Worm (Caenorhabditis elegans) whole organism, L3 larva: Measurements from ENCODE around the gene nhr-90.

Source experiments
- ZK546.5 ChIP-seq: sonication (generic microtip); optimal IDR thresholded peaks from 2 replicates; lab custom pipeline; 2017; ENCODE audit warnings: missing biosample characterization, missing genetic modification characterization
- aly-2 ChIP-seq: fragments of 150-350 bp; optimal IDR thresholded peaks from 2 replicates; lab custom pipeline; 2014; ENCODE audit warnings: missing biosample characterization, missing genetic modification characterization
- ceh-28 ChIP-seq: fragments of 150-350 bp; optimal IDR thresholded peaks from 2 replicates; lab custom pipeline; 2014; ENCODE audit warnings: missing biosample characterization, missing genetic modification reagents, missing genetic modification characterization
- ceh-82 ChIP-seq: fragments of 150-350 bp; optimal IDR thresholded peaks from 2 replicates; lab custom pipeline; 2014; ENCODE audit warnings: missing biosample characterization, missing genetic modification characterization
- ceh-9 ChIP-seq: sonication (generic microtip); optimal IDR thresholded peaks from 2 replicates; lab custom pipeline; 2018; ENCODE audit warnings: missing biosample characterization, missing genetic modification characterization
- daf-12 ChIP-seq: fragments of 150-350 bp; optimal IDR thresholded peaks from 2 replicates; lab custom pipeline; 2014; ENCODE audit warnings: missing biosample characterization, missing genetic modification reagents, missing genetic modification characterization
- egl-5 ChIP-seq: fragments of 150-350 bp; optimal IDR thresholded peaks from 2 replicates; lab custom pipeline; 2017; ENCODE audit warnings: missing biosample characterization, missing genetic modification reagents, missing genetic modification characterization, inconsistent platforms
- elt-1 ChIP-seq: fragments of 150-350 bp; optimal IDR thresholded peaks from 2 replicates; lab custom pipeline; 2014; ENCODE audit warnings: missing biosample characterization, missing genetic modification characterization
- elt-2 ChIP-seq: sonication (generic microtip); optimal IDR thresholded peaks from 2 replicates; lab custom pipeline; 2016; ENCODE audit warnings: missing genetic modification reagents, mild to moderate bottlenecking, missing genetic modification characterization, missing compliant biosample characterization
- eor-1 ChIP-seq, 2 experiments: fragments of 150-350 bp; optimal IDR thresholded peaks; 2 replicates each; lab custom pipeline; 2014 to 2018; ENCODE audit warnings: missing biosample characterization in 2 of 2, missing genetic modification characterization in 2 of 2
- fkh-2 ChIP-seq: fragments of 150-350 bp; optimal IDR thresholded peaks from 2 replicates; lab custom pipeline; 2014; ENCODE audit warnings: missing biosample characterization, missing genetic modification reagents, missing genetic modification characterization
- fos-1 ChIP-seq: fragments of 150-350 bp; optimal IDR thresholded peaks from 2 replicates; lab custom pipeline; 2014; ENCODE audit warnings: missing biosample characterization, missing genetic modification characterization
- jun-1 ChIP-seq: fragments of 150-350 bp; optimal IDR thresholded peaks from 2 replicates; lab custom pipeline; 2014; ENCODE audit warnings: missing biosample characterization, missing genetic modification reagents, missing genetic modification characterization
- lin-39 ChIP-seq: fragments of 150-350 bp; optimal IDR thresholded peaks from 2 replicates; lab custom pipeline; 2018; ENCODE audit warnings: missing biosample characterization, missing genetic modification reagents, missing genetic modification characterization
- lsy-12 ChIP-seq: sonication (generic microtip); optimal IDR thresholded peaks from 2 replicates; lab custom pipeline; 2016; ENCODE audit warnings: mild to moderate bottlenecking, missing genetic modification characterization, missing compliant biosample characterization
- nfya-1 ChIP-seq: sonication (generic microtip); optimal IDR thresholded peaks from 2 replicates; lab custom pipeline; 2017; ENCODE audit warnings: missing genetic modification characterization, mild to moderate bottlenecking, missing compliant biosample characterization, antibody characterized with exemption, moderate library complexity; ENCODE audit not compliant: insufficient read depth
- nhr-11 ChIP-seq: fragments of 150-350 bp; optimal IDR thresholded peaks from 2 replicates; lab custom pipeline; 2014; ENCODE audit warnings: missing biosample characterization, missing genetic modification characterization
- nhr-23 ChIP-seq: fragments of 150-350 bp; optimal IDR thresholded peaks from 2 replicates; lab custom pipeline; 2014; ENCODE audit warnings: missing biosample characterization, missing genetic modification reagents, missing genetic modification characterization
- nhr-237 ChIP-seq: fragments of 150-350 bp; optimal IDR thresholded peaks from 2 replicates; lab custom pipeline; 2014; ENCODE audit warnings: missing biosample characterization, missing genetic modification characterization
- nhr-25 ChIP-seq: sonication (generic microtip); optimal IDR thresholded peaks from 2 replicates; lab custom pipeline; 2017; ENCODE audit warnings: missing biosample characterization, missing genetic modification characterization
- nhr-43 ChIP-seq: sonication (generic microtip); optimal IDR thresholded peaks from 2 replicates; lab custom pipeline; 2016; ENCODE audit warnings: mild to moderate bottlenecking, missing genetic modification characterization, missing compliant biosample characterization; ENCODE audit not compliant: poor library complexity, severe bottlenecking
- nhr-67 ChIP-seq: fragments of 150-350 bp; optimal IDR thresholded peaks from 2 replicates; lab custom pipeline; 2014; ENCODE audit warnings: missing biosample characterization, missing genetic modification characterization
- nhr-76 ChIP-seq: fragments of 150-350 bp; sonication (generic microtip); optimal IDR thresholded peaks from 5 replicates; lab custom pipeline; 2014; ENCODE audit warnings: missing biosample characterization, missing genetic modification characterization
- nhr-77 ChIP-seq: fragments of 150-350 bp; optimal IDR thresholded peaks from 2 replicates; lab custom pipeline; 2014; ENCODE audit warnings: missing biosample characterization, missing genetic modification characterization
- pqm-1 ChIP-seq: fragments of 150-350 bp; optimal IDR thresholded peaks from 2 replicates; lab custom pipeline; 2017; ENCODE audit warnings: missing biosample characterization, missing genetic modification characterization, inconsistent platforms
- sea-2 ChIP-seq: fragments of 150-350 bp; sonication (generic microtip); optimal IDR thresholded peaks from 4 replicates; lab custom pipeline; 2014; ENCODE audit warnings: missing biosample characterization, missing genetic modification reagents, missing genetic modification characterization
- snpc-4 ChIP-seq: fragments of 150-350 bp; optimal IDR thresholded peaks from 2 replicates; lab custom pipeline; 2014; ENCODE audit warnings: missing biosample characterization, missing genetic modification characterization
- unc-39 ChIP-seq: sonication (generic microtip); optimal IDR thresholded peaks from 4 replicates; lab custom pipeline; 2017; ENCODE audit warnings: missing biosample characterization, missing genetic modification characterization
- unc-62 ChIP-seq: fragments of 150-350 bp; sonication (generic microtip); optimal IDR thresholded peaks from 4 replicates; lab custom pipeline; 2014; ENCODE audit warnings: missing biosample characterization, missing genetic modification reagents, missing genetic modification characterization
- zag-1 ChIP-seq: fragments of 150-350 bp; optimal IDR thresholded peaks from 2 replicates; lab custom pipeline; 2014; ENCODE audit warnings: missing biosample characterization, missing genetic modification characterization
- ztf-11 ChIP-seq: fragments of 150-350 bp; optimal IDR thresholded peaks from 2 replicates; lab custom pipeline; 2014; ENCODE audit warnings: missing biosample characterization, missing genetic modification characterization

Gene nhr-90

ce11 chrV:587818-588217 is 22.5 kb upstream of the nhr-90 start, which contains the start of gene K06H6.1:
TSS of gene K06H6.1 (plus strand) at chrV:588118.
- TF ChIP-seq nhr-237: no peak

- no peak for TF ChIP-seq snpc-4 (tag; lab: Kevin White, UChicago)
- no peak for TF ChIP-seq aly-2
- no peak for TF ChIP-seq unc-39 (tag; lab: Kevin White, UChicago)
- TF ChIP-seq nhr-25: no peak
- TF ChIP-seq ZK546.5 (tag; lab: Kevin White, UChicago): no peak
- no peak for TF ChIP-seq nhr-76
- TF ChIP-seq lsy-12 (tag; lab: Kevin White, UChicago): no peak
- no peak for TF ChIP-seq nhr-67 (tag; lab: Kevin White, UChicago)
- TF ChIP-seq pqm-1 (tag; lab: Kevin White, UChicago): no peak
Measured at ce11 chrV:590182-590581, 20.1 kb upstream of the nhr-90 start, which contains the start of gene ZK488.6. TSS of gene ZK488.6 (plus strand) at chrV:590482.

- TF ChIP-seq nhr-67 (tag; lab: Kevin White, UChicago) (no peak), nhr-43 (tag; lab: Kevin White, UChicago) (no peak), nfya-1 (tag; lab: Kevin White, UChicago) (no peak), fos-1 (tag; lab: Kevin White, UChicago) (no peak), zag-1 (tag; lab: Kevin White, UChicago) (no peak), ceh-9 (no peak), jun-1 (tag; lab: Kevin White, UChicago) (no peak), nhr-77 (tag; lab: Kevin White, UChicago) (no peak)
Measured at ce11 chrV:592959-593358, 17.4 kb upstream of the nhr-90 start, which contains the start of gene ZK488.5. TSS of gene ZK488.5 (plus strand) at chrV:593259.

ce11 chrV:596923-597322 is 13.4 kb upstream of the nhr-90 start:
- TF ChIP-seq elt-1: peak; percentile 88
- TF ChIP-seq nhr-25: peak; percentile 40
- no peak for TF ChIP-seq eor-1 (tag; optimal IDR thresholded peaks at IDR 0.05; lab: Kevin White, UChicago)
- peak; percentile 59 for TF ChIP-seq nhr-23

ce11 chrV:597823-598222 is 12.5 kb upstream of the nhr-90 start:
- peak; percentile 58 for TF ChIP-seq nhr-23
- TF ChIP-seq elt-1: peak; percentile 85
- TF ChIP-seq eor-1 (tag; optimal IDR thresholded peaks at IDR 0.05; lab: Kevin White, UChicago): no peak
- no peak for TF ChIP-seq pqm-1 (tag; lab: Kevin White, UChicago)

ce11 chrV:598626-599025 is 11.7 kb upstream of the nhr-90 start:
- no peak for TF ChIP-seq fos-1 (tag; lab: Kevin White, UChicago)
- TF ChIP-seq ceh-28 (tag; lab: Kevin White, UChicago): no peak
- TF ChIP-seq ceh-82: no peak

DNA sequence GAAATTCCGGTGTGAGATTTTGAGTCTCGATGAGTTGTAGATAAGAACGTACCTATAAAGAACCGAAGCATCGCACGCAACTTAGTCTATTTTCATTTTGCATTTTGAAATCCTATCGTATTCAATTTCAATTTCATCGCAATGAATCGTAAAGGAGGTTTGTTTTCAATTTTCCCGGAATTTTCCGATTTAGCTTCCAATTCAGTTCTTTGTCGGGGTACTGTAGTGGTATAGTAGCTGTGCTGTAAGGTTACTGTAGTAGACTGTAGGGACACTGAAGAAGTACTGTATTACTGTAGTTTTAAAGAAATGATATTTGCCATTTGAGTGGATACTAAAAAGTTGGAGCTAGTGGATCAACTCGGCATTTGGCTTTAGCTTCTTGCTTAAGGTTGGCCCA is 10.5 kb upstream of the nhr-90 start:
- TF ChIP-seq elt-2 (tag; lab: Kevin White, UChicago): no peak
- TF ChIP-seq sea-2 (GFP tag; lab: Kevin White, UChicago): no peak
- TF ChIP-seq snpc-4 (tag; lab: Kevin White, UChicago): no peak
- TF ChIP-seq nhr-76: no peak
- TF ChIP-seq nhr-11: no peak
- TF ChIP-seq daf-12 (tag; lab: Kevin White, UChicago): no peak
- TF ChIP-seq zag-1 (tag; lab: Kevin White, UChicago): no peak
- TF ChIP-seq unc-62 (GFP tag; lab: Kevin White, UChicago): no peak

ce11 chrV:600231-600630 is 10.1 kb upstream of the nhr-90 start, which contains the start of gene nhr-251:
TSS of gene nhr-251 (plus strand) at chrV:600531.
- no peak for TF ChIP-seq daf-12 (tag; lab: Kevin White, UChicago)
- no peak for TF ChIP-seq lin-39
- no peak for TF ChIP-seq fkh-2 (tag; lab: Kevin White, UChicago)
- TF ChIP-seq nhr-23: no peak
- no peak for TF ChIP-seq ztf-11
- no peak for TF ChIP-seq nhr-237
- no peak for TF ChIP-seq elt-1
- no peak for TF ChIP-seq egl-5 (tag; lab: Kevin White, UChicago)
- no peak for TF ChIP-seq nhr-11
